Worm (Caenorhabditis elegans) whole organism, L4 larva: ENCODE measurements around the gene F15H10.5.

Source experiments
- D1046.2 ChIP-seq: fragments of 200-800 bp; sonication (Bioruptor generic); IDR thresholded peaks from 2 replicates; pipeline ENCODE4 v1.3.6; 2022; ENCODE audit warnings: missing genetic modification characterization, missing compliant biosample characterization
- F10B5.3 ChIP-seq: sonication (generic microtip); optimal IDR thresholded peaks from 2 replicates; lab custom pipeline; 2016; ENCODE audit warnings: mild to moderate bottlenecking, missing genetic modification characterization, missing compliant biosample characterization
- Y105C5A.15 ChIP-seq: fragments of 200-800 bp; sonication (Bioruptor generic); IDR thresholded peaks from 2 replicates; pipeline ENCODE4 v1.3.6; 2022; ENCODE audit warnings: missing genetic modification characterization, missing compliant biosample characterization
- aha-1 ChIP-seq: fragments of 150-350 bp; peaks from one replicate; lab custom pipeline; 2014; ENCODE audit warnings: missing biosample characterization, missing genetic modification characterization
- aly-2 ChIP-seq: sonication (generic microtip); optimal IDR thresholded peaks from 2 replicates; lab custom pipeline; 2018; ENCODE audit warnings: missing biosample characterization, missing genetic modification characterization
- attf-4 ChIP-seq: sonication (generic microtip); optimal IDR thresholded peaks from 3 replicates; lab custom pipeline; 2017; ENCODE audit warnings: missing biosample characterization, missing genetic modification characterization
- ceh-82 ChIP-seq: sonication (generic microtip); optimal IDR thresholded peaks from 2 replicates; lab custom pipeline; 2017; ENCODE audit warnings: missing biosample characterization, missing genetic modification characterization
- cey-2 ChIP-seq: sonication (generic microtip); optimal IDR thresholded peaks from 3 replicates; lab custom pipeline; 2017; ENCODE audit warnings: missing genetic modification characterization, mild to moderate bottlenecking, missing compliant biosample characterization, antibody characterized with exemption, borderline replicate concordance; ENCODE audit not compliant: insufficient read depth
- daf-16 ChIP-seq, 3 experiments: sonication (generic microtip); optimal IDR thresholded peaks; 2 replicates each; lab custom pipeline; 2016 to 2017; ENCODE audit warnings: missing genetic modification characterization in 3 of 3, missing genetic modification reagents in 3 of 3, mild to moderate bottlenecking in 2 of 3, missing compliant biosample characterization in 2 of 3, missing biosample characterization in 1 of 3, moderate library complexity in 1 of 3
- daf-19 ChIP-seq: fragments of 200-800 bp; sonication (Bioruptor generic); conservative IDR thresholded peaks from 2 replicates; pipeline ENCODE4 v1.3.6; 2022; ENCODE audit warnings: missing genetic modification characterization, missing compliant biosample characterization
- daf-8 ChIP-seq: fragments of 200-800 bp; sonication (Bioruptor generic); IDR thresholded peaks from 2 replicates; pipeline ENCODE4 v1.3.6; 2022; ENCODE audit warnings: missing genetic modification characterization, missing compliant biosample characterization
- dmd-6 ChIP-seq: fragments of 200-800 bp; sonication (Bioruptor generic); IDR thresholded peaks from 2 replicates; pipeline ENCODE4 v1.3.6; 2022; ENCODE audit warnings: missing genetic modification reagents, missing genetic modification characterization, missing compliant biosample characterization
- dmd-8 ChIP-seq: fragments of 200-800 bp; sonication (Bioruptor generic); IDR thresholded peaks from 2 replicates; pipeline ENCODE4 v1.3.6; 2022; ENCODE audit warnings: missing genetic modification characterization, missing compliant biosample characterization
- dmd-9 ChIP-seq: fragments of 200-800 bp; sonication (Bioruptor generic); IDR thresholded peaks from 2 replicates; pipeline ENCODE4 v1.3.6; 2022; ENCODE audit warnings: missing genetic modification reagents, missing genetic modification characterization, missing compliant biosample characterization
- dve-1 ChIP-seq: sonication (generic microtip); optimal IDR thresholded peaks from 2 replicates; lab custom pipeline; 2017; ENCODE audit warnings: antibody characterized with exemption, mild to moderate bottlenecking, missing genetic modification characterization, missing compliant biosample characterization; ENCODE audit not compliant: insufficient read depth
- hlh-11 ChIP-seq: fragments of 200-800 bp; sonication (Bioruptor generic); optimal IDR thresholded peaks from 2 replicates; lab custom pipeline; 2018; ENCODE audit warnings: mild to moderate bottlenecking, missing genetic modification characterization, missing compliant biosample characterization
- hlh-30 ChIP-seq: sonication (generic microtip); optimal IDR thresholded peaks from 2 replicates; lab custom pipeline; 2017; ENCODE audit warnings: antibody characterized with exemption, mild to moderate bottlenecking, missing genetic modification characterization, missing compliant biosample characterization; ENCODE audit not compliant: insufficient read depth
- lin-38 ChIP-seq: fragments of 200-800 bp; sonication (Bioruptor generic); IDR thresholded peaks from 2 replicates; pipeline ENCODE4 v1.3.6; 2022; ENCODE audit warnings: missing genetic modification reagents, missing genetic modification characterization, missing compliant biosample characterization
- lir-3 ChIP-seq: sonication (generic microtip); optimal IDR thresholded peaks from 2 replicates; lab custom pipeline; 2016; ENCODE audit warnings: mild to moderate bottlenecking, missing genetic modification characterization, missing compliant biosample characterization
- madf-9 ChIP-seq: fragments of 200-800 bp; sonication (Bioruptor generic); conservative IDR thresholded peaks from 2 replicates; pipeline ENCODE4 v1.3.6; 2022; ENCODE audit warnings: missing genetic modification reagents, missing genetic modification characterization, missing compliant biosample characterization
- mdl-1 ChIP-seq, 2 experiments: fragments of 150-350 bp in 1 of 2; sonication (generic microtip) in 1 of 2; optimal IDR thresholded peaks; 2 replicates each; lab custom pipeline; 2014 to 2017; ENCODE audit warnings: missing biosample characterization in 2 of 2, missing genetic modification characterization in 2 of 2
- mes-2 ChIP-seq: sonication (generic microtip); optimal IDR thresholded peaks from 2 replicates; lab custom pipeline; 2016; ENCODE audit warnings: missing genotype, mild to moderate bottlenecking, missing genetic modification characterization, missing compliant biosample characterization; ENCODE audit not compliant: poor library complexity, severe bottlenecking
- nhr-10 ChIP-seq: fragments of 150-350 bp; optimal IDR thresholded peaks from 2 replicates; lab custom pipeline; 2014; ENCODE audit warnings: missing biosample characterization, missing genetic modification characterization
- nhr-111 ChIP-seq: fragments of 200-800 bp; sonication (Bioruptor generic); optimal IDR thresholded peaks from 2 replicates; lab custom pipeline; 2018; ENCODE audit warnings: mild to moderate bottlenecking, missing genetic modification characterization, missing compliant biosample characterization
- nhr-237 ChIP-seq: sonication (generic microtip); optimal IDR thresholded peaks from 2 replicates; lab custom pipeline; 2017; ENCODE audit warnings: missing biosample characterization, missing genetic modification characterization
- nhr-28 ChIP-seq: fragments of 150-350 bp; optimal IDR thresholded peaks from 2 replicates; lab custom pipeline; 2014; ENCODE audit warnings: missing biosample characterization, missing genetic modification characterization
- nhr-77 ChIP-seq: fragments of 150-350 bp; optimal IDR thresholded peaks from 2 replicates; lab custom pipeline; 2014; ENCODE audit warnings: missing biosample characterization, missing genetic modification characterization
- pha-4 ChIP-seq, 2 experiments: fragments of 150-350 bp in 1 of 2; fragments of 200-800 bp in 1 of 2; sonication (Bioruptor generic) in 1 of 2; IDR thresholded peaks in 1 of 2; optimal IDR thresholded peaks in 1 of 2; 2 replicates each; pipeline versions ENCODE4 v1.3.6 to Lab custom; 2014 to 2022; ENCODE audit warnings: missing genetic modification characterization in 2 of 2, missing genetic modification reagents in 2 of 2, missing biosample characterization in 1 of 2, missing compliant biosample characterization in 1 of 2
- php-3 ChIP-seq: fragments of 200-800 bp; sonication (Bioruptor generic); IDR thresholded peaks from 2 replicates; pipeline ENCODE4 v1.3.6; 2022; ENCODE audit warnings: missing genetic modification reagents, missing genetic modification characterization, missing compliant biosample characterization
- pqm-1 ChIP-seq: sonication (generic microtip); optimal IDR thresholded peaks from 2 replicates; lab custom pipeline; 2017; ENCODE audit warnings: missing biosample characterization, missing genetic modification characterization
- snpc-1.2 ChIP-seq: fragments of 200-800 bp; sonication (Bioruptor generic); IDR thresholded peaks from 2 replicates; pipeline ENCODE4 v1.3.6; 2022; ENCODE audit warnings: missing genetic modification reagents, missing genetic modification characterization, missing compliant biosample characterization
- spr-1 ChIP-seq: sonication (generic microtip); optimal IDR thresholded peaks from 2 replicates; lab custom pipeline; 2016; ENCODE audit warnings: mild to moderate bottlenecking, missing genetic modification characterization, missing compliant biosample characterization
- tag-97 ChIP-seq: fragments of 200-800 bp; sonication (Bioruptor generic); IDR thresholded peaks from 2 replicates; pipeline ENCODE4 v1.3.6; 2022; ENCODE audit warnings: missing genetic modification characterization, missing compliant biosample characterization
- unc-130 ChIP-seq: sonication (generic microtip); optimal IDR thresholded peaks from 2 replicates; lab custom pipeline; 2016; ENCODE audit warnings: missing genetic modification reagents, missing genetic modification characterization, missing compliant biosample characterization
- unc-62 ChIP-seq, 3 experiments: fragments of 150-350 bp in 1 of 3; sonication (generic microtip); optimal IDR thresholded peaks in 2 of 3; peaks in 1 of 3; 1 replicate in 1 of 3; 2 replicates in 2 of 3; lab custom pipeline; 2014 to 2017; ENCODE audit warnings: missing biosample characterization in 3 of 3, missing genetic modification characterization in 3 of 3, missing genetic modification reagents in 3 of 3, missing genotype in 1 of 3
- vab-7 ChIP-seq: fragments of 200-800 bp; sonication (Bioruptor generic); IDR thresholded peaks from 2 replicates; pipeline ENCODE4 v1.3.6; 2022; ENCODE audit warnings: missing genetic modification reagents, missing genetic modification characterization, missing compliant biosample characterization
- zag-1 ChIP-seq: fragments of 150-350 bp; optimal IDR thresholded peaks from 2 replicates; lab custom pipeline; 2014; ENCODE audit warnings: missing biosample characterization, missing genetic modification characterization
- zip-11 ChIP-seq: fragments of 200-800 bp; sonication (Bioruptor generic); IDR thresholded peaks from 2 replicates; pipeline ENCODE4 v1.3.6; 2022; ENCODE audit warnings: missing genetic modification characterization, missing compliant biosample characterization
- ztf-7 ChIP-seq: fragments of 150-350 bp; optimal IDR thresholded peaks from 2 replicates; lab custom pipeline; 2014; ENCODE audit warnings: missing biosample characterization, missing genetic modification characterization

The F15H10.5 gene

ce11 chrV:10402804-10403203 is 16.1 kb downstream of the F15H10.5 start, which contains the start of gene F15H10.8:
F15H10.8 (minus strand) TSS chrV:10402904.
- TF ChIP-seq unc-62 (GFP tag; optimal IDR thresholded peaks at IDR 0.05 in 1 of 2; lab: Kevin White, UChicago) (peak in 1 of 2 experiments; percentile 31), unc-62 (tag; optimal IDR thresholded peaks at IDR 0.05; lab: Kevin White, UChicago) (no peak), nhr-111 (no peak), tag-97 (no peak)
- TF ChIP-seq, all 104 proteins: peak for 1

- 0 out of 2 replicates have a peak, but pooled peaks have one; percentile 32 for TF ChIP-seq php-3 (GFP tag; lab: Robert Waterston, UW)
- no peak for TF ChIP-seq dmd-8 (GFP tag; lab: Robert Waterston, UW)
- peak; percentile 89 for TF ChIP-seq nhr-77 (tag; lab: Kevin White, UChicago)
- TF ChIP-seq daf-16 (GFP tag; optimal IDR thresholded peaks at IDR 0.05; lab: Kevin White, UChicago) = no peak
- TF ChIP-seq daf-16 (tag; optimal IDR thresholded peaks at IDR 0.05; lab: Kevin White, UChicago) = peak; percentile 84
- peak; percentile 42 for TF ChIP-seq nhr-10 (tag; lab: Kevin White, UChicago)
- TF ChIP-seq nhr-28 (tag; lab: Kevin White, UChicago) = peak; percentile 90
- no peak for TF ChIP-seq attf-4
- peak; percentile 51 for TF ChIP-seq ztf-7 (tag; lab: Kevin White, UChicago)
- TF ChIP-seq aha-1 = peak; percentile 56
- TF ChIP-seq dve-1 (tag; lab: Kevin White, UChicago) = peak; percentile 91
- peak; percentile 93 for TF ChIP-seq dmd-6 (GFP tag; lab: Robert Waterston, UW)
- no peak for TF ChIP-seq unc-130 (GFP tag; lab: Kevin White, UChicago)
- TF ChIP-seq hlh-11 = peak; percentile 76
- peak; percentile 90 for TF ChIP-seq pqm-1 (tag; lab: Kevin White, UChicago)
- no peak for TF ChIP-seq snpc-1.2
- 0 out of 2 replicates have a peak, but pooled peaks have one; percentile 24 for TF ChIP-seq pha-4 (GFP tag; IDR thresholded peaks at IDR 0.05; lab: Robert Waterston, UW)
- TF ChIP-seq pha-4 (tag; optimal IDR thresholded peaks at IDR 0.05; lab: Kevin White, UChicago) = no peak
- peak in 1 of 2 experiments; percentile 19 for TF ChIP-seq mdl-1 (tag; optimal IDR thresholded peaks at IDR 0.05; lab: Kevin White, UChicago)
- peak; percentile 69 for TF ChIP-seq hlh-30 (tag; lab: Kevin White, UChicago)
- no peak for TF ChIP-seq aly-2 (tag; lab: Kevin White, UChicago)
These were observed 19.6 kb downstream of the F15H10.5 start for ce11 chrV:10399290-10399689.

- TF ChIP-seq daf-16 (GFP tag; optimal IDR thresholded peaks at IDR 0.05; lab: Kevin White, UChicago) (no peak), daf-16 (tag; optimal IDR thresholded peaks at IDR 0.05; lab: Kevin White, UChicago) (peak; percentile 39), dve-1 (tag; lab: Kevin White, UChicago) (peak; percentile 15), unc-62 (GFP tag; optimal IDR thresholded peaks at IDR 0.05 in 1 of 2; lab: Kevin White, UChicago) (peak in 1 of 2 experiments; percentile 89), unc-62 (tag; optimal IDR thresholded peaks at IDR 0.05; lab: Kevin White, UChicago) (no peak), daf-19 (GFP tag; lab: Robert Waterston, UW) (no peak), nhr-77 (tag; lab: Kevin White, UChicago) (peak; percentile 33), lir-3 (tag; lab: Kevin White, UChicago) (no peak), php-3 (GFP tag; lab: Robert Waterston, UW) (no peak), dmd-6 (GFP tag; lab: Robert Waterston, UW) (peak; percentile 63), spr-1 (tag; lab: Kevin White, UChicago) (no peak), hlh-30 (tag; lab: Kevin White, UChicago) (peak; percentile 2), lin-38 (GFP tag; lab: Robert Waterston, UW) (no peak), nhr-28 (tag; lab: Kevin White, UChicago) (peak; percentile 68), pqm-1 (tag; lab: Kevin White, UChicago) (peak; percentile 74)
These were observed 20.4 kb downstream of the F15H10.5 start, which contains the start of gene ugt-2 for ce11 chrV:10398431-10398830. ugt-2 (plus strand) TSS chrV:10398801.

- TF ChIP-seq dmd-6 (GFP tag; lab: Robert Waterston, UW) (peak; percentile 46), daf-8 (no peak), zag-1 (tag; lab: Kevin White, UChicago) (no peak), daf-19 (GFP tag; lab: Robert Waterston, UW) (no peak), daf-16 (GFP tag; optimal IDR thresholded peaks at IDR 0.05; lab: Kevin White, UChicago) (no peak), daf-16 (tag; optimal IDR thresholded peaks at IDR 0.05; lab: Kevin White, UChicago) (peak; percentile 41), nhr-28 (tag; lab: Kevin White, UChicago) (peak; percentile 63), dve-1 (tag; lab: Kevin White, UChicago) (peak; percentile 34), D1046.2 (GFP tag; lab: Robert Waterston, UW) (no peak), mes-2 (tag; lab: Kevin White, UChicago) (no peak), ceh-82 (tag; lab: Kevin White, UChicago) (no peak), cey-2 (tag; lab: Kevin White, UChicago) (no peak), hlh-11 (peak; percentile 15), madf-9 (GFP tag; lab: Robert Waterston, UW) (no peak), F10B5.3 (tag; lab: Kevin White, UChicago) (no peak), pqm-1 (tag; lab: Kevin White, UChicago) (peak; percentile 67), zip-11 (no peak), vab-7 (GFP tag; lab: Robert Waterston, UW) (no peak), nhr-237 (tag; lab: Kevin White, UChicago) (no peak), nhr-77 (tag; lab: Kevin White, UChicago) (no peak), dmd-9 (no peak), Y105C5A.15 (no peak)
These were observed 23.6 kb downstream of the F15H10.5 start, which contains the start of the genes col-151 and ugt-1 for ce11 chrV:10395173-10395766. col-151 (minus strand) TSS chrV:10395223. ugt-1 (plus strand) TSS chrV:10395663.
